Worm (Caenorhabditis elegans) whole organism, L2 larva: ENCODE data around the gene M05D6.9.

ENCODE experiments used
- egl-27 ChIP-seq: sonication (generic microtip); optimal IDR thresholded peaks from 3 replicates; lab custom pipeline; 2017; ENCODE audit warnings: missing biosample characterization, missing genetic modification reagents, missing genetic modification characterization
- elt-3 ChIP-seq: sonication (generic microtip); optimal IDR thresholded peaks from 2 replicates; lab custom pipeline; 2017; ENCODE audit warnings: missing biosample characterization, missing genetic modification characterization
- fos-1 ChIP-seq: fragments of 150-350 bp; optimal IDR thresholded peaks from 2 replicates; lab custom pipeline; 2014; ENCODE audit warnings: missing biosample characterization, missing genetic modification characterization
- lin-39 ChIP-seq: fragments of 150-350 bp; optimal IDR thresholded peaks from 2 replicates; lab custom pipeline; 2014; ENCODE audit warnings: missing biosample characterization, missing genetic modification reagents, missing genetic modification characterization
- lsy-2 ChIP-seq, 2 experiments: fragments of 150-350 bp in 1 of 2; sonication (generic microtip) in 1 of 2; optimal IDR thresholded peaks; 2 replicates each; lab custom pipeline; 2014 to 2017; ENCODE audit warnings: missing biosample characterization in 2 of 2, missing genetic modification characterization in 2 of 2
- mdl-1 ChIP-seq, 2 experiments: fragments of 150-350 bp in 1 of 2; sonication (generic microtip) in 1 of 2; optimal IDR thresholded peaks; 2 replicates each; lab custom pipeline; 2017; ENCODE audit warnings: missing biosample characterization in 2 of 2, missing genetic modification characterization in 2 of 2
- sma-3 ChIP-seq: sonication (generic microtip); optimal IDR thresholded peaks from 2 replicates; lab custom pipeline; 2016; ENCODE audit warnings: missing genetic modification reagents, missing genetic modification characterization, missing compliant biosample characterization
- unc-39 ChIP-seq: fragments of 150-350 bp; optimal IDR thresholded peaks from 2 replicates; lab custom pipeline; 2014; ENCODE audit warnings: missing biosample characterization, missing genetic modification characterization
- unc-62 ChIP-seq: fragments of 150-350 bp; optimal IDR thresholded peaks from 2 replicates; lab custom pipeline; 2014; ENCODE audit warnings: missing biosample characterization, missing genetic modification reagents, missing genetic modification characterization
- ztf-11 ChIP-seq: sonication (generic microtip); optimal IDR thresholded peaks from 2 replicates; lab custom pipeline; 2017; ENCODE audit warnings: missing biosample characterization, missing genetic modification characterization

DNA sequence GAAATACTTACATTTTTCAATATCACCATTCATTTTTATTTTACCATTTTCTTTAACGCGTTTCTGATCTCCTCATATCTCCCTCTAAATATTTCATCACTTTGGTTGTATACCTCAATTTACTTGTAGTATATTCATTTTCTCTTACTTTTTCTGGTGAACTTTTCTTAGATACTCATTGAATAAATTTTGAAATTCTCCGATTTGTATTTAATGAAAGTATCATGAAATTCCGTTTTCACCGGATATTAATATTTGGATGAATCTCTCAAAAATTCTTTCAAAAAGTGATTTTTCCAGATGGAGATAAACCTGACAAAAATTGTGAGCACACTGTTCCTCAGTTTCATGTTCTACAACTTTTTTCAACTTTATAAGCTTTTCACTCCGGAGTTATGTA is 24.1 kb downstream of the M05D6.9 start, which contains the start of gene T13H5.8:
- TF ChIP-seq ztf-11 (no peak), sma-3 (GFP tag; lab: Kevin White, UChicago) (no peak), unc-62 (GFP tag; lab: Kevin White, UChicago) (no peak), fos-1 (tag; lab: Kevin White, UChicago) (no peak), lin-39 (no peak), elt-3 (no peak), mdl-1 (tag; optimal IDR thresholded peaks at IDR 0.05; lab: Kevin White, UChicago) (no peak), unc-39 (tag; lab: Kevin White, UChicago) (no peak), lsy-2 (tag; optimal IDR thresholded peaks at IDR 0.05; lab: Kevin White, UChicago) (no peak), egl-27 (tag; lab: Kevin White, UChicago) (no peak)
